Worm (Caenorhabditis elegans) whole organism, late embryonic: ENCODE data around the gene idpp-16.

Experiments
- C38D4.7 ChIP-seq: fragments of 200-800 bp; sonication (Bioruptor generic); optimal IDR thresholded peaks from 2 replicates; lab custom pipeline; 2018; ENCODE audit warnings: mild to moderate bottlenecking, missing genetic modification characterization, moderate library complexity, missing compliant biosample characterization
- ama-1 ChIP-seq: fragments of 150-350 bp; optimal IDR thresholded peaks from 2 replicates; lab custom pipeline; 2014
- ceh-14 ChIP-seq: sonication (generic microtip); optimal IDR thresholded peaks from 2 replicates; lab custom pipeline; 2016; ENCODE audit warnings: missing genotype, missing genetic modification characterization, missing compliant biosample characterization
- dmd-4 ChIP-seq: sonication (generic microtip); optimal IDR thresholded peaks from 2 replicates; lab custom pipeline; 2016; ENCODE audit warnings: borderline replicate concordance, missing genetic modification characterization, missing compliant biosample characterization
- elt-2 ChIP-seq: sonication (generic microtip); optimal IDR thresholded peaks from 2 replicates; lab custom pipeline; 2016; ENCODE audit warnings: missing genetic modification reagents, missing genetic modification characterization, missing compliant biosample characterization
- ets-4 ChIP-seq: sonication (generic microtip); optimal IDR thresholded peaks from 2 replicates; lab custom pipeline; 2016; ENCODE audit warnings: missing genetic modification characterization, missing compliant biosample characterization
- fkh-10 ChIP-seq: fragments of 150-350 bp; optimal IDR thresholded peaks from 2 replicates; lab custom pipeline; 2014; ENCODE audit warnings: missing biosample characterization, missing genetic modification reagents, missing genetic modification characterization
- nhr-11 ChIP-seq: fragments of 150-350 bp; optimal IDR thresholded peaks from 2 replicates; lab custom pipeline; 2014; ENCODE audit warnings: missing biosample characterization, missing genetic modification characterization
- pag-3 ChIP-seq: sonication (generic microtip); optimal IDR thresholded peaks from 2 replicates; lab custom pipeline; 2016; ENCODE audit warnings: missing compliant biosample characterization, missing genetic modification characterization, borderline replicate concordance
- pha-4 ChIP-seq: fragments of 150-350 bp; optimal IDR thresholded peaks from 2 replicates; lab custom pipeline; 2018; ENCODE audit warnings: missing biosample characterization, missing genetic modification reagents, missing genetic modification characterization

DNA sequence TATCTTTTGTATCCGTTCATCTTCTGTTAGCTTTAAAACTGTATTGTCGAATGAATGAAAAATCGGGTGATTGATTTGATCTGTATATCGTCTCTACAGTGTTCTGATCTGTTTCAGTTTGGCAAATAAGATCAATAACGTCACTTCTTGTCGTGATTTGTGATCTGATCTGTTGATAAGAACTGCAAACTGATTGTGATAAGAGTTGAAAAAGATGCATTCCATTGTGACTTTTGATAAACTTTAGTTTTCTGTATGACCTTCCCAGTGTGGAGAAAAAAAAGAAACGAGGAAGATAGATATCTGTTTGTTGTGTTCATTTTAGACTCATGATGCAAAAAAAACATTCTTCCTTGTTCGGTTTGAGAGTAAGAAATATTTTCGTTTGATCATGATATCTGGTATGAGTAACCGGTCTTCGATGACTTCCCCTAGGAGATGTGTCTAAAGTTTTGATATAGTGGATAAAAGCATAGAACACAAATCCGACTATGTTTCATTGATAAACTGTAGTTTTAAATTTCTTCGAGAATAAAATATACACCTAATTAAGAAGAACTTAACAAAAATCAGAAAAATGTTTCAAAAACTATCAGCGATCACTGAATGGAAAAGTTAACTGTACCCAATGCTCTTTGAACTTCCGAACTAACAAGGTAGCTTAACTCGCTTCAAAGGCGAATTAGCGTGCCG, 8.6 kb upstream of the idpp-16 start:
- no peak for TF ChIP-seq C38D4.7
- TF ChIP-seq dmd-4, result no peak
- TF ChIP-seq fkh-10 (GFP tag; lab: Kevin White, UChicago), result no peak
- peak; percentile 80 for TF ChIP-seq elt-2 (tag; lab: Kevin White, UChicago)
- no peak for TF ChIP-seq ets-4 (tag; lab: Kevin White, UChicago)
- no peak for TF ChIP-seq ceh-14 (tag; lab: Kevin White, UChicago)
- TF ChIP-seq nhr-11 (tag; lab: Kevin White, UChicago), result no peak
- no peak for TF ChIP-seq ama-1 (lab: Kevin White, UChicago)
- no peak for TF ChIP-seq pag-3 (tag; lab: Kevin White, UChicago)
- no peak for TF ChIP-seq pha-4 (tag; lab: Kevin White, UChicago)
